Worm (Caenorhabditis elegans): ENCODE results near the gene mct-3.

- no peak for TF ChIP-seq jun-1 (tag; optimal IDR thresholded peaks at IDR 0.05)
- no peak for TF ChIP-seq unc-62 (GFP tag; optimal IDR thresholded peaks at IDR 0.05)
Measured at ce11 chrX:13803246-13803645, 49.5 kb upstream of the mct-3 start.

Data from whole organism, L3 larva.